Worm (Caenorhabditis elegans): Measurements from ENCODE around the gene pin-2.

DNA sequence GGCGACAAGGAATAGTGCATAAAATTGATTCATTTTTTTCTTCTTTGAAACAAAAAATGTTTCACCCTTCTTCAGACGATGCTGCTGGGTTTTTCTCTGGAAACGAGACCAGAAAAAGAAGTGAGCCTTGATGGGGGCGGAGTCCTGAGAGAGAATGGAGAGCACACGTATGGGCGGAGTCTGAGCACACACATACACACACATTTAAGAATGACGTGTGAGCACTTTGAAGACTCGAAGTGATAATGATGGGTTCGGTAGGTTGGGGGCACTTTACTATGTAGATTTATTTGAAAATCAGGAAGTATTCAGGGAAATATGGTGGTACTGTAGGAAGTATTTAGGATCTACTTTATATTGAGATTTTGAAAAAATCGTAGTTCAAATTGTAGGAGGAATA lies 36.2 kb upstream of the pin-2 start, which contains the start of gene flp-9:
- TF ChIP-seq ztf-4 (tag; optimal IDR thresholded peaks at IDR 0.05) (no peak), nhr-237 (tag; optimal IDR thresholded peaks at IDR 0.05) (no peak)
